Fruit fly (Drosophila melanogaster) whole organism, pupa: ENCODE measurements around the gene CG33631.

ENCODE experiments used
- CG10348 ChIP-seq: fragments of 200-800 bp; sonication (Bioruptor generic); IDR thresholded peaks from 2 replicates; pipeline ENCODE4 v1.3.6; 2022; ENCODE audit warnings: missing biosample characterization, missing genetic modification characterization
- CG12605 ChIP-seq: fragments of 200-800 bp; sonication (Bioruptor generic); IDR thresholded peaks from 2 replicates; pipeline ENCODE4 v1.3.6; 2022; ENCODE audit warnings: missing biosample characterization, missing genetic modification characterization
- CG13204 ChIP-seq: fragments of 200-800 bp; sonication (Bioruptor generic); optimal IDR thresholded peaks from 2 replicates; lab custom pipeline; 2018; ENCODE audit warnings: missing biosample characterization, mild to moderate bottlenecking, missing genetic modification characterization, moderate library complexity
- CG14655 ChIP-seq: fragments of 200-800 bp; sonication (Bioruptor generic); optimal IDR thresholded peaks from 3 replicates; lab custom pipeline; 2017; ENCODE audit warnings: mild to moderate bottlenecking, missing biosample characterization, missing genetic modification reagents, missing genetic modification characterization
- CG15710 ChIP-seq: fragments of 200-800 bp; sonication (Bioruptor generic); optimal IDR thresholded peaks from 2 replicates; lab custom pipeline; 2018; ENCODE audit warnings: missing biosample characterization, mild to moderate bottlenecking, missing genetic modification characterization, moderate library complexity
- CG17806 ChIP-seq: fragments of 200-800 bp; sonication (Bioruptor generic); optimal IDR thresholded peaks from 2 replicates; lab custom pipeline; 2018; ENCODE audit warnings: missing biosample characterization, mild to moderate bottlenecking, missing genetic modification characterization, moderate library complexity
- CG32121 ChIP-seq: fragments of 200-800 bp; sonication (Bioruptor generic); IDR thresholded peaks from 2 replicates; pipeline ENCODE4 v1.3.6; 2022; ENCODE audit warnings: missing biosample characterization, missing genetic modification characterization
- CG34367 ChIP-seq: fragments of 200-800 bp; sonication (Bioruptor generic); optimal IDR thresholded peaks from 2 replicates; lab custom pipeline; 2018; ENCODE audit warnings: missing biosample characterization, mild to moderate bottlenecking, missing genetic modification characterization
- CG4496 ChIP-seq: fragments of 200-800 bp; sonication (Bioruptor generic); IDR thresholded peaks from 3 replicates; pipeline ENCODE4 v1.3.6; 2022; ENCODE audit warnings: missing biosample characterization, missing genetic modification characterization
- CG8159 ChIP-seq: fragments of 200-800 bp; sonication (Bioruptor generic); optimal IDR thresholded peaks from 3 replicates; lab custom pipeline; 2018; ENCODE audit warnings: missing biosample characterization, mild to moderate bottlenecking, missing genetic modification characterization, moderate library complexity
- CG8301 ChIP-seq: fragments of 200-800 bp; sonication (Bioruptor generic); optimal IDR thresholded peaks from 2 replicates; lab custom pipeline; 2018; ENCODE audit warnings: missing biosample characterization, mild to moderate bottlenecking, missing genetic modification characterization
- CG9948 ChIP-seq: fragments of 200-800 bp; sonication (Bioruptor generic); optimal IDR thresholded peaks from 2 replicates; lab custom pipeline; 2018; ENCODE audit warnings: missing biosample characterization, mild to moderate bottlenecking, missing genetic modification characterization, moderate library complexity
- D1 ChIP-seq: fragments of 200-800 bp; sonication (Bioruptor generic); optimal IDR thresholded peaks from 2 replicates; lab custom pipeline; 2018; ENCODE audit warnings: missing biosample characterization, mild to moderate bottlenecking, missing genetic modification characterization, moderate library complexity
- EcR ChIP-seq: fragments of 200-800 bp; sonication (Bioruptor generic); optimal IDR thresholded peaks from 3 replicates; lab custom pipeline; 2019; ENCODE audit warnings: missing biosample characterization, missing genetic modification characterization, mild to moderate bottlenecking, moderate library complexity, missing genetic modification reagents
- Ets98B ChIP-seq: fragments of 200-800 bp; sonication (Bioruptor generic); IDR thresholded peaks from 2 replicates; pipeline ENCODE4 v1.3.6; 2022; ENCODE audit warnings: missing biosample characterization, missing genetic modification characterization
- Pif1A ChIP-seq: fragments of 200-800 bp; sonication (Bioruptor generic); optimal IDR thresholded peaks from 3 replicates; lab custom pipeline; 2016; ENCODE audit warnings: missing biosample characterization, missing genetic modification characterization
- Pif1B ChIP-seq: fragments of 200-800 bp; sonication (Bioruptor generic); optimal IDR thresholded peaks from 3 replicates; lab custom pipeline; 2016; ENCODE audit warnings: missing biosample characterization, missing genetic modification characterization
- Snoo ChIP-seq: fragments of 200-800 bp; sonication (Bioruptor generic); optimal IDR thresholded peaks from 3 replicates; lab custom pipeline; 2017; ENCODE audit warnings: missing biosample characterization, mild to moderate bottlenecking, missing genetic modification characterization, inconsistent platforms
- fd96Ca ChIP-seq: fragments of 200-800 bp; sonication (Bioruptor generic); IDR thresholded peaks from 3 replicates; pipeline ENCODE4 v1.3.6; 2022; ENCODE audit warnings: missing biosample characterization, missing genetic modification characterization
- gl ChIP-seq: fragments of 200-800 bp; sonication (Bioruptor generic); optimal IDR thresholded peaks from 2 replicates; lab custom pipeline; 2018; ENCODE audit warnings: missing biosample characterization, mild to moderate bottlenecking, missing genetic modification characterization
- rn ChIP-seq: fragments of 200-800 bp; sonication (Bioruptor generic); IDR thresholded peaks from 2 replicates; pipeline ENCODE4 v1.3.6; 2022; ENCODE audit warnings: missing biosample characterization, missing genetic modification characterization

CG33631 gene

dm6 chr3R:10055004-10055403 is 8.8 kb upstream of the CG33631 start:
- TF ChIP-seq CG9948: no peak
- TF ChIP-seq gl (tag; lab: Kevin White, UChicago): no peak
- no peak for TF ChIP-seq CG34367
- no peak for TF ChIP-seq CG13204 (GFP tag; lab: Kevin White, UChicago)
- TF ChIP-seq Ets98B (GFP tag; lab: Robert Waterston, UW): no peak
- TF ChIP-seq CG8159 (tag; lab: Kevin White, UChicago): no peak
- TF ChIP-seq Pif1B (GFP tag; lab: Kevin White, UChicago): no peak
- TF ChIP-seq D1 (tag; lab: Kevin White, UChicago): no peak
- TF ChIP-seq rn (GFP tag; lab: Robert Waterston, UW): no peak
- TF ChIP-seq CG15710: no peak
- no peak for TF ChIP-seq EcR (GFP tag; lab: Kevin White, UChicago)
- no peak for TF ChIP-seq CG8301 (tag; lab: Kevin White, UChicago)
- no peak for TF ChIP-seq Pif1A (GFP tag; lab: Kevin White, UChicago)
- TF ChIP-seq Snoo (tag; lab: Kevin White, UChicago): no peak

- no peak for TF ChIP-seq CG14655 (GFP tag; lab: Kevin White, UChicago)
- TF ChIP-seq D1 (tag; lab: Kevin White, UChicago): no peak
- TF ChIP-seq CG4496 (GFP tag; lab: Robert Waterston, UW): no peak
- TF ChIP-seq Snoo (tag; lab: Kevin White, UChicago): no peak
- TF ChIP-seq CG12605 (GFP tag; lab: Robert Waterston, UW): no peak
- no peak for TF ChIP-seq Pif1B (GFP tag; lab: Kevin White, UChicago)
- TF ChIP-seq CG9948: no peak
- no peak for TF ChIP-seq CG15710
- no peak for TF ChIP-seq Pif1A (GFP tag; lab: Kevin White, UChicago)
- TF ChIP-seq fd96Ca (GFP tag; lab: Robert Waterston, UW): no peak
- TF ChIP-seq CG13204 (GFP tag; lab: Kevin White, UChicago): no peak
- TF ChIP-seq rn (GFP tag; lab: Robert Waterston, UW): no peak
- TF ChIP-seq gl (tag; lab: Kevin White, UChicago): no peak
- TF ChIP-seq CG32121 (GFP tag; lab: Robert Waterston, UW): no peak
- no peak for TF ChIP-seq CG8301 (tag; lab: Kevin White, UChicago)
- no peak for TF ChIP-seq CG34367
- TF ChIP-seq CG10348 (GFP tag; lab: Robert Waterston, UW): no peak
Observed at dm6 chr3R:10055951-10056350, 7.9 kb upstream of the CG33631 start, which contains the start of gene Npc2d. Gene Npc2d, minus strand, starts transcription at chr3R:10056083.

- TF ChIP-seq EcR (GFP tag; lab: Kevin White, UChicago) (no peak), CG32121 (GFP tag; lab: Robert Waterston, UW) (no peak), fd96Ca (GFP tag; lab: Robert Waterston, UW) (no peak), CG15710 (no peak), CG4496 (GFP tag; lab: Robert Waterston, UW) (no peak), gl (tag; lab: Kevin White, UChicago) (no peak), D1 (tag; lab: Kevin White, UChicago) (no peak), CG17806 (tag; lab: Kevin White, UChicago) (no peak), Pif1B (GFP tag; lab: Kevin White, UChicago) (no peak), CG8159 (tag; lab: Kevin White, UChicago) (no peak), CG14655 (GFP tag; lab: Kevin White, UChicago) (no peak)
- TF ChIP-seq, all 21 proteins: peak for 0
Observed at dm6 chr3R:10056647-10057046, 7.2 kb upstream of the CG33631 start.

dm6 chr3R:10059358-10059757 is 4.4 kb upstream of the CG33631 start:
- TF ChIP-seq D1 (tag; lab: Kevin White, UChicago) (no peak), fd96Ca (GFP tag; lab: Robert Waterston, UW) (no peak), gl (tag; lab: Kevin White, UChicago) (no peak), EcR (GFP tag; lab: Kevin White, UChicago) (no peak), Pif1B (GFP tag; lab: Kevin White, UChicago) (no peak), CG8301 (tag; lab: Kevin White, UChicago) (no peak), CG8159 (tag; lab: Kevin White, UChicago) (no peak)
- TF ChIP-seq, all 21 proteins: peak for 0

dm6 chr3R:10059952-10060351 is 3.9 kb upstream of the CG33631 start, which contains the start of gene Npc2c:
Gene Npc2c, plus strand, starts transcription at chr3R:10060252.
- no peak for TF ChIP-seq CG14655 (GFP tag; lab: Kevin White, UChicago)
- TF ChIP-seq gl (tag; lab: Kevin White, UChicago): no peak
- no peak for TF ChIP-seq CG4496 (GFP tag; lab: Robert Waterston, UW)
- no peak for TF ChIP-seq CG13204 (GFP tag; lab: Kevin White, UChicago)
- TF ChIP-seq Pif1A (GFP tag; lab: Kevin White, UChicago): no peak
- no peak for TF ChIP-seq Pif1B (GFP tag; lab: Kevin White, UChicago)
- TF ChIP-seq CG15710: no peak
- TF ChIP-seq CG10348 (GFP tag; lab: Robert Waterston, UW): no peak
- TF ChIP-seq rn (GFP tag; lab: Robert Waterston, UW): no peak
- no peak for TF ChIP-seq EcR (GFP tag; lab: Kevin White, UChicago)
- TF ChIP-seq Snoo (tag; lab: Kevin White, UChicago): no peak
- no peak for TF ChIP-seq CG9948
- no peak for TF ChIP-seq fd96Ca (GFP tag; lab: Robert Waterston, UW)
- TF ChIP-seq CG32121 (GFP tag; lab: Robert Waterston, UW): no peak
- no peak for TF ChIP-seq Ets98B (GFP tag; lab: Robert Waterston, UW)
- no peak for TF ChIP-seq CG17806 (tag; lab: Kevin White, UChicago)
- no peak for TF ChIP-seq CG12605 (GFP tag; lab: Robert Waterston, UW)
- TF ChIP-seq D1 (tag; lab: Kevin White, UChicago): no peak

- no peak for TF ChIP-seq CG34367
- TF ChIP-seq EcR (GFP tag; lab: Kevin White, UChicago): no peak
- TF ChIP-seq CG8159 (tag; lab: Kevin White, UChicago): no peak
- no peak for TF ChIP-seq fd96Ca (GFP tag; lab: Robert Waterston, UW)
- TF ChIP-seq Snoo (tag; lab: Kevin White, UChicago): no peak
- no peak for TF ChIP-seq gl (tag; lab: Kevin White, UChicago)
- no peak for TF ChIP-seq CG14655 (GFP tag; lab: Kevin White, UChicago)
- TF ChIP-seq CG10348 (GFP tag; lab: Robert Waterston, UW): no peak
Observed at dm6 chr3R:10062324-10062723, 1.5 kb upstream of the CG33631 start, which contains the start of gene CG33630. Gene CG33630, plus strand, starts transcription at chr3R:10062624.
